Worm (Caenorhabditis elegans): Measurements from ENCODE around the gene bgal-2.

DNA sequence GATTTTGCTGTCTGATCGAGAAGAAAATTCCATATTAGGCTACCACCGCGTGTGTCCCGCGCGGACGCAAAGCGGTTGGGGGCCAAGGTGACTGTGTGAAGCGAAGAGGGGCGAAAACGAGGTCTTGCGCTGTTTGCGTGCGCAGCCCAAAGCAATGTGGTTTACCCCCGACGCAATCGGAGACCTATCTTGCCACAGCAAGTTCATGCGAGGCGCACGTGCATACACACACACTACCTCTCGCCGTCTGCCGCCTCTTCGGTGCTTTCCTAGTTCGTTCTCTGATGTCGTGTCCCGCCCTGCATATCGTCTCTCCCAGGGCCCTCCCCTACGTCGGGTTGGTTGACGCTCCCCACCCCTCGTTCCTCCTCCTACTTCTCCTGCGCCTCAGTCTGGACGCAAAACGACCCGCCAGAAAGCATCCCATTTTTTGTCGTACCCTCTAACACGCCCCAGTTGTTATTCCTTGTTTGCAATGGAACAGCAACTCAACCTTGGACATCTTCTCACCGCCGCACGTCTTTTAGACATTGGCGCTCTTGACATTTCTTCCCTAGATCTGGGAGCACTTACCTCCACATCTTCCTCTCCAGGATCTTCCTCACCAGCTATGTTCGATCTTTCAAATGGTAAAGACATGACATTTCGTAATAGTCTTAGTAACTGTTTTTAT lies 42.1 kb upstream of the bgal-2 start, which contains the start of gene mdl-1:
- TF ChIP-seq lin-13 (GFP tag; optimal IDR thresholded peaks at IDR 0.05) (peak; percentile 84), peb-1 (tag; optimal IDR thresholded peaks at IDR 0.05) (no peak), ztf-1 (GFP tag; conservative IDR thresholded peaks at IDR 0.05) (no peak), R02D3.7 (tag; optimal IDR thresholded peaks at IDR 0.05) (no peak), mab-5 (tag; optimal IDR thresholded peaks at IDR 0.05) (peak; percentile 70), gmeb-1 (tag; optimal IDR thresholded peaks at IDR 0.05) (peak; percentile 64), ama-1 (optimal IDR thresholded peaks at IDR 0.05) (peak; percentile 92), ztf-4 (tag; optimal IDR thresholded peaks at IDR 0.05) (peak; percentile 87), egl-27 (tag; optimal IDR thresholded peaks at IDR 0.05) (peak; percentile 84), blmp-1 (tag; optimal IDR thresholded peaks at IDR 0.05; ENCODE audit: insufficient read depth) (peak; percentile 87), unc-39 (tag; optimal IDR thresholded peaks at IDR 0.05) (no peak), nhr-11 (tag; optimal IDR thresholded peaks at IDR 0.05) (no peak), ztf-11 (tag; optimal IDR thresholded peaks at IDR 0.05) (no peak), elt-1 (tag; optimal IDR thresholded peaks at IDR 0.05) (peak; percentile 8)
